Fruit fly (Drosophila melanogaster) S2 (cell line): ENCODE results near the gene CG4911.

ENCODE experiments used
- CG8478 ChIP-seq: fragments of >200 bp; optimal IDR thresholded peaks from 2 replicates; lab custom pipeline; 2018
- CTCF ChIP-seq, 2 experiments: fragments of >200 bp; optimal IDR thresholded peaks; 2 replicates each; lab custom pipeline; 2018

dm6 chr3L:9074882-9075281, 2.4 kb upstream of the CG4911 start:
- TF ChIP-seq CG8478 (lab: Kevin White, UChicago) (no peak), CTCF (optimal IDR thresholded peaks at IDR 0.05; lab: Kevin White, UChicago) (no peak)
